Worm (Caenorhabditis elegans): Measurements from ENCODE around the gene ttr-19.

DNA sequence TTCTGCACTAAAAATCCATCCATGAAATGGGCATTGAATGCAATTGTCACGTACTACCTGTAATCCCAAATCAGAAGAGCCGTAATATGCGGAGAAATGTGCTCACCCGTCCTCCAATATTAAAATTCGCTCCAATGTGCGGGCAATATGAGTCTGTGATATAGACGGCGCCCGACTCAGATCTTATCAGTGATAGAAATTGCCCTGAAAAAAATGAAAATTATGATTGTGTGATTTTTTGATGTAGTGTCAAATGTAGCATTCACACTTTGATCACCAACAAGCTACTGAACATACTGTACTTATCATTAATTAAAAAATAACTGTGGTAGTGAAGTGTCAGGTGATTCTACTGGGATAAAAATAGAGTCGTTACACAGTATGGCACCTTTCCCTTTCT, 2.6 kb downstream of the ttr-19 start:
- TF ChIP-seq elt-3 (tag; optimal IDR thresholded peaks at IDR 0.05), result no peak
- TF ChIP-seq ztf-11 (tag; optimal IDR thresholded peaks at IDR 0.05), result no peak
- no peak for TF ChIP-seq mls-2 (tag; optimal IDR thresholded peaks at IDR 0.05)
- no peak for TF ChIP-seq unc-39 (tag; optimal IDR thresholded peaks at IDR 0.05)
- TF ChIP-seq mep-1 (tag; optimal IDR thresholded peaks at IDR 0.05), result no peak
- no peak for TF ChIP-seq snpc-4 (tag; optimal IDR thresholded peaks at IDR 0.05)
- TF ChIP-seq ces-1 (GFP tag; optimal IDR thresholded peaks at IDR 0.05), result no peak
- no peak for TF ChIP-seq nhr-12 (tag; optimal IDR thresholded peaks at IDR 0.05)
- no peak for TF ChIP-seq drap-1 (GFP tag; optimal IDR thresholded peaks at IDR 0.05)
- TF ChIP-seq blmp-1 (tag; optimal IDR thresholded peaks at IDR 0.05), result no peak
- TF ChIP-seq nhr-76 (tag; optimal IDR thresholded peaks at IDR 0.05), result no peak
